Fruit fly (Drosophila melanogaster) whole organism, pupa: ENCODE results near the gene CG42505.

ENCODE experiments used
- CG12605 ChIP-seq: fragments of 200-800 bp; sonication (Bioruptor generic); IDR thresholded peaks from 2 replicates; pipeline ENCODE4 v1.3.6; 2022; ENCODE audit warnings: missing biosample characterization, missing genetic modification characterization
- CG14655 ChIP-seq: fragments of 200-800 bp; sonication (Bioruptor generic); optimal IDR thresholded peaks from 3 replicates; lab custom pipeline; 2017; ENCODE audit warnings: mild to moderate bottlenecking, missing biosample characterization, missing genetic modification reagents, missing genetic modification characterization
- CG4496 ChIP-seq: fragments of 200-800 bp; sonication (Bioruptor generic); IDR thresholded peaks from 3 replicates; pipeline ENCODE4 v1.3.6; 2022; ENCODE audit warnings: missing biosample characterization, missing genetic modification characterization
- CG8159 ChIP-seq: fragments of 200-800 bp; sonication (Bioruptor generic); optimal IDR thresholded peaks from 3 replicates; lab custom pipeline; 2018; ENCODE audit warnings: missing biosample characterization, mild to moderate bottlenecking, missing genetic modification characterization, moderate library complexity
- CG9948 ChIP-seq: fragments of 200-800 bp; sonication (Bioruptor generic); optimal IDR thresholded peaks from 2 replicates; lab custom pipeline; 2018; ENCODE audit warnings: missing biosample characterization, mild to moderate bottlenecking, missing genetic modification characterization, moderate library complexity
- D1 ChIP-seq: fragments of 200-800 bp; sonication (Bioruptor generic); optimal IDR thresholded peaks from 2 replicates; lab custom pipeline; 2018; ENCODE audit warnings: missing biosample characterization, mild to moderate bottlenecking, missing genetic modification characterization, moderate library complexity
- EcR ChIP-seq: fragments of 200-800 bp; sonication (Bioruptor generic); optimal IDR thresholded peaks from 3 replicates; lab custom pipeline; 2019; ENCODE audit warnings: missing biosample characterization, missing genetic modification characterization, mild to moderate bottlenecking, moderate library complexity, missing genetic modification reagents
- Ets98B ChIP-seq: fragments of 200-800 bp; sonication (Bioruptor generic); IDR thresholded peaks from 2 replicates; pipeline ENCODE4 v1.3.6; 2022; ENCODE audit warnings: missing biosample characterization, missing genetic modification characterization
- Pif1A ChIP-seq: fragments of 200-800 bp; sonication (Bioruptor generic); optimal IDR thresholded peaks from 3 replicates; lab custom pipeline; 2016; ENCODE audit warnings: missing biosample characterization, missing genetic modification characterization
- Pif1B ChIP-seq: fragments of 200-800 bp; sonication (Bioruptor generic); optimal IDR thresholded peaks from 3 replicates; lab custom pipeline; 2016; ENCODE audit warnings: missing biosample characterization, missing genetic modification characterization
- Snoo ChIP-seq: fragments of 200-800 bp; sonication (Bioruptor generic); optimal IDR thresholded peaks from 3 replicates; lab custom pipeline; 2017; ENCODE audit warnings: missing biosample characterization, mild to moderate bottlenecking, missing genetic modification characterization, inconsistent platforms
- rn ChIP-seq: fragments of 200-800 bp; sonication (Bioruptor generic); IDR thresholded peaks from 2 replicates; pipeline ENCODE4 v1.3.6; 2022; ENCODE audit warnings: missing biosample characterization, missing genetic modification characterization

DNA sequence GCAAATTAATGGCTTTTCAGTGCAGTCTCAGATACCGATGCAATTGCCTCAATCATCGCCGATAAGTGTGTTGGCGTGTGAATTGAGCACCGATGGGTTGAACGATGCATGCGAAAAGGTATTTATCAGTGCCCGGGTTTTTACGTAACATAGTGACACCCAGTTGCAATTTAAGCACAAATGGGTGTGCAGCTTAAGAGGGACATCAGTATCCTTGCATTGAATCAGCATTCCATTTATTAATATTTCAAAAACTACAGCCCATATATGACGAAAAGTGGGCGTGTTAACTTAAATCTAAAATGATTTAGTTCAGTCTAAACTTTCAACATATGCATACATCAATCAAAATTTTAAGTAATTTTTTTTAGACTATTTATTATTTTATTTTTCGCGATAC, 1.3 kb upstream of the CG42505 start, which contains the start of gene ssp5:
- TF ChIP-seq CG9948 (no peak), Ets98B (GFP tag; lab: Robert Waterston, UW) (no peak), CG8159 (tag; lab: Kevin White, UChicago) (no peak), CG12605 (no peak), CG4496 (GFP tag; lab: Robert Waterston, UW) (no peak), Pif1A (GFP tag; lab: Kevin White, UChicago) (no peak), CG14655 (GFP tag; lab: Kevin White, UChicago) (no peak), rn (GFP tag; lab: Robert Waterston, UW) (no peak), EcR (no peak), Pif1B (GFP tag; lab: Kevin White, UChicago) (no peak), Snoo (no peak), D1 (tag; lab: Kevin White, UChicago) (no peak)
